Worm (Caenorhabditis elegans) whole organism, young adult: Measurements from ENCODE around the gene K06H6.4.

Source experiments
- B0019.2 ChIP-seq: fragments of 200-800 bp; sonication (Bioruptor generic); conservative IDR thresholded peaks from 2 replicates; pipeline ENCODE4 v1.3.6; 2022; ENCODE audit warnings: missing genetic modification reagents, missing genetic modification characterization, missing compliant biosample characterization
- C06A6.2 ChIP-seq: fragments of 200-800 bp; sonication (Bioruptor generic); conservative IDR thresholded peaks from 2 replicates; pipeline ENCODE4 v1.3.6; 2022; ENCODE audit warnings: missing genetic modification characterization, missing compliant biosample characterization
- D2030.7 ChIP-seq: fragments of 200-800 bp; sonication (Bioruptor generic); IDR thresholded peaks from 2 replicates; pipeline ENCODE4 v1.3.6; 2022; ENCODE audit warnings: missing genetic modification reagents, missing genetic modification characterization, missing compliant biosample characterization
- F10E7.11 ChIP-seq: sonication (generic microtip); optimal IDR thresholded peaks from 2 replicates; lab custom pipeline; 2017; ENCODE audit warnings: mild to moderate bottlenecking, missing genetic modification characterization, moderate library complexity, missing compliant biosample characterization
- F23B12.7 ChIP-seq: sonication (generic microtip); optimal IDR thresholded peaks from 2 replicates; lab custom pipeline; 2017; ENCODE audit warnings: missing genetic modification characterization, mild to moderate bottlenecking, missing compliant biosample characterization, antibody characterized with exemption, moderate library complexity; ENCODE audit not compliant: insufficient read depth
- F39B2.1 ChIP-seq: fragments of 200-800 bp; sonication (Bioruptor generic); IDR thresholded peaks from 2 replicates; pipeline ENCODE4 v1.3.6; 2022; ENCODE audit warnings: missing genetic modification reagents, missing genetic modification characterization, missing compliant biosample characterization
- F55B11.4 ChIP-seq: sonication (generic microtip); optimal IDR thresholded peaks from 2 replicates; lab custom pipeline; 2016; ENCODE audit warnings: missing compliant biosample characterization, missing genetic modification characterization, borderline replicate concordance; ENCODE audit not compliant: insufficient read depth
- K12H6.12 ChIP-seq: fragments of 200-800 bp; sonication (Bioruptor generic); optimal IDR thresholded peaks from 2 replicates; lab custom pipeline; 2018; ENCODE audit warnings: mild to moderate bottlenecking, missing genetic modification characterization, missing compliant biosample characterization
- T26A5.8 ChIP-seq: sonication (generic microtip); optimal IDR thresholded peaks from 2 replicates; lab custom pipeline; 2016; ENCODE audit warnings: missing genetic modification characterization, missing compliant biosample characterization
- Y53F4B.3 ChIP-seq: fragments of 200-800 bp; sonication (Bioruptor generic); IDR thresholded peaks from 2 replicates; pipeline ENCODE4 v1.3.6; 2022; ENCODE audit warnings: missing genetic modification reagents, missing genetic modification characterization, missing compliant biosample characterization
- Y53G8AR.9 ChIP-seq: fragments of 200-800 bp; sonication (Bioruptor generic); conservative IDR thresholded peaks from 2 replicates; pipeline ENCODE4 v1.3.6; 2022; ENCODE audit warnings: missing genetic modification reagents, missing genetic modification characterization, missing compliant biosample characterization
- Y67H2A.10 ChIP-seq: fragments of 200-800 bp; sonication (Bioruptor generic); conservative IDR thresholded peaks from 2 replicates; pipeline ENCODE4 v1.3.6; 2022; ENCODE audit warnings: missing genetic modification reagents, missing genetic modification characterization, missing compliant biosample characterization
- attf-3 ChIP-seq: fragments of 200-800 bp; sonication (Bioruptor generic); conservative IDR thresholded peaks from 2 replicates; pipeline ENCODE4 v1.3.6; 2022; ENCODE audit warnings: missing genetic modification reagents, missing genetic modification characterization, missing compliant biosample characterization
- attf-5 ChIP-seq: fragments of 200-800 bp; sonication (Bioruptor generic); optimal IDR thresholded peaks from 2 replicates; lab custom pipeline; 2018; ENCODE audit warnings: mild to moderate bottlenecking, missing genetic modification characterization, missing compliant biosample characterization
- bed-2 ChIP-seq: fragments of 200-800 bp; sonication (Bioruptor generic); IDR thresholded peaks from 2 replicates; pipeline ENCODE4 v1.3.6; 2022; ENCODE audit warnings: missing genetic modification reagents, missing genetic modification characterization, missing compliant biosample characterization
- cebp-2 ChIP-seq: fragments of 200-800 bp; sonication (Bioruptor generic); IDR thresholded peaks from 2 replicates; pipeline ENCODE4 v1.3.6; 2022; ENCODE audit warnings: missing genetic modification characterization, missing compliant biosample characterization
- ceh-27 ChIP-seq: fragments of 200-800 bp; sonication (Bioruptor generic); optimal IDR thresholded peaks from 2 replicates; lab custom pipeline; 2018; ENCODE audit warnings: mild to moderate bottlenecking, missing genetic modification characterization, moderate library complexity, missing compliant biosample characterization
- ceh-40 ChIP-seq: fragments of 200-800 bp; sonication (Bioruptor generic); IDR thresholded peaks from 2 replicates; pipeline ENCODE4 v1.3.6; 2022; ENCODE audit warnings: missing genetic modification characterization, missing compliant biosample characterization
- dox-1 ChIP-seq: fragments of 200-800 bp; sonication (Bioruptor generic); IDR thresholded peaks from 2 replicates; pipeline ENCODE4 v1.3.6; 2022; ENCODE audit warnings: missing genetic modification reagents, missing genetic modification characterization, missing compliant biosample characterization
- dpff-1 ChIP-seq: sonication (generic microtip); optimal IDR thresholded peaks from 2 replicates; lab custom pipeline; 2017; ENCODE audit warnings: mild to moderate bottlenecking, missing genetic modification characterization, missing compliant biosample characterization
- dpl-1 ChIP-seq: fragments of 150-350 bp; optimal IDR thresholded peaks from 2 replicates; lab custom pipeline; 2014; ENCODE audit warnings: missing biosample characterization, missing genetic modification reagents, missing genetic modification characterization
- egl-44 ChIP-seq: fragments of 200-800 bp; sonication (Bioruptor generic); IDR thresholded peaks from 2 replicates; pipeline ENCODE4 v1.3.6; 2022; ENCODE audit warnings: missing genetic modification reagents, missing genetic modification characterization, missing compliant biosample characterization
- ekl-4 ChIP-seq: fragments of 200-800 bp; sonication (Bioruptor generic); IDR thresholded peaks from 2 replicates; pipeline ENCODE4 v1.3.6; 2022; ENCODE audit warnings: missing genetic modification reagents, missing genetic modification characterization, missing compliant biosample characterization
- fkh-3 ChIP-seq: sonication (generic microtip); optimal IDR thresholded peaks from 2 replicates; lab custom pipeline; 2016; ENCODE audit warnings: mild to moderate bottlenecking, missing genetic modification characterization, missing compliant biosample characterization
- hmg-1.2 ChIP-seq: fragments of 200-800 bp; sonication (Bioruptor generic); IDR thresholded peaks from 2 replicates; pipeline ENCODE4 v1.3.6; 2022; ENCODE audit warnings: missing genetic modification reagents, missing genetic modification characterization, missing compliant biosample characterization
- hmg-20 ChIP-seq: fragments of 200-800 bp; sonication (Bioruptor generic); IDR thresholded peaks from 2 replicates; pipeline ENCODE4 v1.3.6; 2022; ENCODE audit warnings: missing genetic modification reagents, missing genetic modification characterization, missing compliant biosample characterization
- hsf-1 ChIP-seq: fragments of 200-800 bp; sonication (Bioruptor generic); IDR thresholded peaks from 2 replicates; pipeline ENCODE4 v1.3.6; 2022; ENCODE audit warnings: missing genetic modification reagents, missing genetic modification characterization, missing compliant biosample characterization
- lag-1 ChIP-seq: fragments of 200-800 bp; sonication (Bioruptor generic); IDR thresholded peaks from 2 replicates; pipeline ENCODE4 v1.3.6; 2022; ENCODE audit warnings: missing genetic modification reagents, missing genetic modification characterization, missing compliant biosample characterization
- let-526 ChIP-seq: fragments of 200-800 bp; sonication (Bioruptor generic); IDR thresholded peaks from 2 replicates; pipeline ENCODE4 v1.3.6; 2022; ENCODE audit warnings: missing genetic modification reagents, missing genetic modification characterization, missing compliant biosample characterization
- lin-54 ChIP-seq: fragments of 200-800 bp; sonication (Bioruptor generic); optimal IDR thresholded peaks from 2 replicates; lab custom pipeline; 2018; ENCODE audit warnings: mild to moderate bottlenecking, missing genetic modification characterization, missing compliant biosample characterization
- lir-1 ChIP-seq: fragments of 200-800 bp; sonication (Bioruptor generic); conservative IDR thresholded peaks from 2 replicates; pipeline ENCODE4 v1.3.6; 2022; ENCODE audit warnings: missing genetic modification reagents, missing genetic modification characterization, missing compliant biosample characterization
- nhr-179 ChIP-seq: sonication (generic microtip); optimal IDR thresholded peaks from 2 replicates; lab custom pipeline; 2016; ENCODE audit warnings: mild to moderate bottlenecking, missing genetic modification characterization, missing compliant biosample characterization
- nhr-27 ChIP-seq: fragments of 200-800 bp; sonication (Bioruptor generic); optimal IDR thresholded peaks from 2 replicates; lab custom pipeline; 2018; ENCODE audit warnings: mild to moderate bottlenecking, missing genetic modification characterization, moderate library complexity, missing compliant biosample characterization
- nhr-80 ChIP-seq: sonication (generic microtip); optimal IDR thresholded peaks from 2 replicates; lab custom pipeline; 2016; ENCODE audit warnings: missing genetic modification characterization, missing compliant biosample characterization
- rcor-1 ChIP-seq: fragments of 200-800 bp; sonication (Bioruptor generic); IDR thresholded peaks from 2 replicates; pipeline ENCODE4 v1.3.6; 2022; ENCODE audit warnings: missing genetic modification reagents, missing genetic modification characterization, missing compliant biosample characterization
- snpc-1.1 ChIP-seq: sonication (generic microtip); optimal IDR thresholded peaks from 2 replicates; lab custom pipeline; 2017; ENCODE audit warnings: missing genetic modification characterization, mild to moderate bottlenecking, missing compliant biosample characterization, antibody characterized with exemption, moderate library complexity, missing genotype, missing genetic modification reagents; ENCODE audit not compliant: insufficient read depth
- snpc-4 ChIP-seq, 5 experiments: fragments of 150-350 bp in 1 of 5; sonication (generic microtip) in 4 of 5; optimal IDR thresholded peaks; 2 replicates each; lab custom pipeline; 2014 to 2018; ENCODE audit warnings: missing genetic modification characterization in 5 of 5, missing biosample characterization in 3 of 5, antibody characterized with exemption in 2 of 5, mild to moderate bottlenecking in 2 of 5, missing compliant biosample characterization in 2 of 5, missing genotype in 2 of 5, moderate library complexity in 2 of 5, missing genetic modification reagents in 1 of 5
- zfh-2 ChIP-seq: fragments of 200-800 bp; sonication (Bioruptor generic); conservative IDR thresholded peaks from 2 replicates; pipeline ENCODE4 v1.3.6; 2022; ENCODE audit warnings: missing genetic modification reagents, missing genetic modification characterization, missing compliant biosample characterization
- ztf-22 ChIP-seq: fragments of 200-800 bp; sonication (Bioruptor generic); optimal IDR thresholded peaks from 2 replicates; lab custom pipeline; 2018; ENCODE audit warnings: mild to moderate bottlenecking, missing genetic modification characterization, moderate library complexity, missing compliant biosample characterization
- ztf-26 ChIP-seq: sonication (generic microtip); optimal IDR thresholded peaks from 2 replicates; lab custom pipeline; 2017; ENCODE audit warnings: missing genetic modification characterization, missing compliant biosample characterization

Gene K06H6.4

ce11 chrV:609671-610070, 30.6 kb downstream of the K06H6.4 start, which contains the start of gene srlf-36:
Gene srlf-36 (minus strand): TSS chrV:609771.
- no peak for TF ChIP-seq snpc-1.1 (tag; lab: Kevin White, UChicago)
- no peak for TF ChIP-seq ceh-27 (GFP tag; lab: Kevin White, UChicago)
- no peak for TF ChIP-seq F39B2.1
- no peak for TF ChIP-seq nhr-27
- no peak for TF ChIP-seq Y53G8AR.9 (GFP tag; lab: Robert Waterston, UW)
- no peak for TF ChIP-seq nhr-179 (tag; lab: Kevin White, UChicago)
- TF ChIP-seq Y67H2A.10, result no peak
- no peak for TF ChIP-seq zfh-2 (GFP tag; lab: Robert Waterston, UW)
- no peak for TF ChIP-seq lin-54 (GFP tag; lab: Kevin White, UChicago)
- no peak for TF ChIP-seq F10E7.11 (tag; lab: Kevin White, UChicago)
- TF ChIP-seq bed-2 (GFP tag; lab: Robert Waterston, UW), result no peak
- no peak for TF ChIP-seq hmg-20 (GFP tag; lab: Robert Waterston, UW)
- no peak for TF ChIP-seq rcor-1
- no peak for TF ChIP-seq lir-1
- no peak for TF ChIP-seq nhr-80 (tag; lab: Kevin White, UChicago)
- TF ChIP-seq attf-3 (GFP tag; lab: Robert Waterston, UW), result no peak
- TF ChIP-seq, all 124 proteins: peak for 0

ce11 chrV:610217-610616, 31.1 kb downstream of the K06H6.4 start, which contains the start of gene nhr-90:
Gene nhr-90 (plus strand): TSS chrV:610512.
- TF ChIP-seq D2030.7 (GFP tag; lab: Robert Waterston, UW), result no peak
- TF ChIP-seq ceh-40 (GFP tag; lab: Robert Waterston, UW), result no peak
- no peak for TF ChIP-seq ekl-4 (GFP tag; lab: Robert Waterston, UW)
- TF ChIP-seq, all 124 proteins: peak for 0

- no peak for TF ChIP-seq ztf-26
- no peak for TF ChIP-seq Y53F4B.3 (GFP tag; lab: Robert Waterston, UW)
Measured at ce11 chrV:615275-615674, 36.2 kb downstream of the K06H6.4 start, which contains the start of gene F48G7.13. Gene F48G7.13 (plus strand): TSS chrV:615575.

- TF ChIP-seq dpl-1 (GFP tag; lab: Kevin White, UChicago) (no peak), cebp-2 (GFP tag; lab: Robert Waterston, UW) (no peak), egl-44 (GFP tag; lab: Robert Waterston, UW) (no peak), C06A6.2 (GFP tag; lab: Robert Waterston, UW) (no peak)
Measured at ce11 chrV:617917-618316, 38.8 kb downstream of the K06H6.4 start.

ce11 chrV:619054-619453, 40.0 kb downstream of the K06H6.4 start, which contains the start of gene F48G7.4:
Gene F48G7.4 (plus strand): TSS chrV:619453.
- no peak for TF ChIP-seq ztf-22
- peak; percentile 20 for TF ChIP-seq nhr-80 (tag; lab: Kevin White, UChicago)
- no peak for TF ChIP-seq lag-1 (GFP tag; lab: Robert Waterston, UW)
- peak; percentile 89 for TF ChIP-seq hmg-1.2
- TF ChIP-seq F55B11.4 (tag; lab: Kevin White, UChicago), result no peak
- no peak for TF ChIP-seq F10E7.11 (tag; lab: Kevin White, UChicago)
- peak; percentile 54 for TF ChIP-seq K12H6.12 (tag; lab: Kevin White, UChicago)
- no peak for TF ChIP-seq let-526 (GFP tag; lab: Robert Waterston, UW)
- TF ChIP-seq T26A5.8, result no peak
- TF ChIP-seq dox-1 (GFP tag; lab: Robert Waterston, UW), result peak; percentile 54
- TF ChIP-seq ceh-27 (GFP tag; lab: Kevin White, UChicago), result peak; percentile 41
- no peak for TF ChIP-seq attf-5 (GFP tag; lab: Kevin White, UChicago)
- TF ChIP-seq B0019.2, result no peak
- TF ChIP-seq snpc-4 (GFP tag; optimal IDR thresholded peaks at IDR 0.05; lab: Kevin White, UChicago), result no peak
- peak in 1 of 4 experiments; percentile 54 for TF ChIP-seq snpc-4 (tag; optimal IDR thresholded peaks at IDR 0.05; lab: Kevin White, UChicago)
- no peak for TF ChIP-seq F23B12.7
- TF ChIP-seq dpl-1 (GFP tag; lab: Kevin White, UChicago), result no peak
- TF ChIP-seq fkh-3, result no peak
- TF ChIP-seq dpff-1 (tag; lab: Kevin White, UChicago), result no peak
- no peak for TF ChIP-seq hsf-1 (GFP tag; lab: Robert Waterston, UW)
